Fruit fly (Drosophila melanogaster) whole organism, pupa: Measurements from ENCODE around the gene Uch.

Experiments
- CG34367 ChIP-seq: fragments of 200-800 bp; sonication (Bioruptor generic); optimal IDR thresholded peaks from 2 replicates; lab custom pipeline; 2018; ENCODE audit warnings: missing biosample characterization, mild to moderate bottlenecking, missing genetic modification characterization
- Snoo ChIP-seq: fragments of 200-800 bp; sonication (Bioruptor generic); optimal IDR thresholded peaks from 3 replicates; lab custom pipeline; 2017; ENCODE audit warnings: missing biosample characterization, mild to moderate bottlenecking, missing genetic modification characterization, inconsistent platforms
- gl ChIP-seq: fragments of 200-800 bp; sonication (Bioruptor generic); optimal IDR thresholded peaks from 2 replicates; lab custom pipeline; 2018; ENCODE audit warnings: missing biosample characterization, mild to moderate bottlenecking, missing genetic modification characterization

DNA sequence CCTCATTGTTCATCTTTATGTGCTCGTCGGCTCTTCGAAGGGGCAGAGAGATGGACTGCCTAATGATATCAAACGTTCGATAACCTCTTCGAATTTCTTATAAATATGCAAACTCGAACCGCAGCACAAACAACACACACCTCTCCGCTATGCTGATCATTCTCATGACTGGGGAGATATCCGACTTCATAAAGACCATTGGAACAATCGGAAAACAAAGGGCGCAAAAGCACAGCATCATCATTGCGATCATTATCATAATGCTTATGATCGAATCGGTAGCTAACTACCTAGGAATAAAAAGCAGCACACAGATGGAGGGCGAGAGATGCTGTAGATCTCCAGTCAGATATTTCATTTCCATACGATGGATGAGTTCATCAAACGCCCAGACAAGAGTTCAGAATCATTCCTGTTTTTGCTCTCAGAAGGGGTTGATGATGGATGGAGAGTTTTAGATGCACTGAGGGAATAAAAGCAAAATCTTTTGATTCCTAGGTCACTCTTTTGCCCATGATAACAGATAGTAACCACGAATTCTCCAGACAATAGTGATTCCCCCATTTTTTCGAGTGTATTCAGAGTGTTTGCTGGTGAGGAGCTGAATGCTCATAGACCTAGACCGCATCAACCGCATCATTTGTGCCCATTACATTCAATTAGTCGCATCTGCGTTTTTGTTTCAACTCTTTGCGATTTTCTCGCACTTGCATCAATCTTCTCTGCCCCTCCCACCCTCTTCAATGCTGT is 46.9 kb downstream of the Uch start:
- no peak for TF ChIP-seq gl
- TF ChIP-seq Snoo, result no peak
- no peak for TF ChIP-seq CG34367 (tag; lab: Kevin White, UChicago)
